Worm (Caenorhabditis elegans): ENCODE data around the gene F07F6.4.

The F07F6.4 gene

DNA sequence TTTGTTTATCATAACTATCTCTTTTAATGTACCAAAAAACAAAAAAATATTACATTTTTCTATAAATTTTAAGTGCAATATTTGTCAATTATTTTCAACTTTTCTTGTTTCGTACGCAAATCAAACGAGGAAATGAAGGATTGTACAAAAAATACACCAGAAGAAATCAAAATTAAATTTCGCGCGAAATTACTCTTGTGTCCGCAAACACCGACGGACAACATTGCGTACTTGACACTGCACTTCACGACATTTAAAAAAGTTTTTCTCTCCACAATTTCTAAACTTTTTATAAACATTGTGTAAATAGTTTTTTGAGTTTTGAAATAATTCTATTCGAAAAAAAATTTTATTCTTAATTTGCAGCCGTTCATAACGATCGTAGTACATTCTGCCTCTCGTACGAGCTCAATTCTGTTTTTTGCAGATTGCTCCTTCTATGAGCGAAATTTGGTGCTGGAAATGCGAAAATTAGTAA, 44.6 kb upstream of the F07F6.4 start, which contains the start of gene mrps-16:
mrps-16 (plus strand) TSS at position 428 of the 478 bp plus-strand sequence.
- 0 out of 2 replicates have a peak, but pooled peaks have one; percentile 19 for TF ChIP-seq pbrm-1 (GFP tag; IDR thresholded peaks at IDR 0.05)
- TF ChIP-seq sea-2 (GFP tag; IDR thresholded peaks at IDR 0.05), result no peak
- TF ChIP-seq madf-6 (GFP tag; IDR thresholded peaks at IDR 0.05), result peak; percentile 83
- no peak for TF ChIP-seq ceh-40 (GFP tag; IDR thresholded peaks at IDR 0.05)
- peak; percentile 71 for TF ChIP-seq dpl-1 (GFP tag; optimal IDR thresholded peaks at IDR 0.05)
- TF ChIP-seq T26A5.8 (tag; optimal IDR thresholded peaks at IDR 0.05), result no peak
- peak; percentile 55; the same call in 1 of the 2 replicates for TF ChIP-seq D2030.7 (GFP tag; IDR thresholded peaks at IDR 0.05)
- peak; percentile 30 for TF ChIP-seq snpc-1.3 (tag; optimal IDR thresholded peaks at IDR 0.05; ENCODE audit: insufficient read depth)
- no peak for TF ChIP-seq cebp-1 (GFP tag; IDR thresholded peaks at IDR 0.05)
- TF ChIP-seq cebp-1 (tag; optimal IDR thresholded peaks at IDR 0.05), result peak; percentile 28
- no peak for TF ChIP-seq egl-44 (GFP tag; IDR thresholded peaks at IDR 0.05)
- 0 out of 2 replicates have a peak, but pooled peaks have one; percentile 50 for TF ChIP-seq madf-3 (GFP tag; IDR thresholded peaks at IDR 0.05)
- TF ChIP-seq madf-8 (GFP tag; conservative IDR thresholded peaks at IDR 0.05), result peak; percentile 43
- TF ChIP-seq lin-40 (tag; optimal IDR thresholded peaks at IDR 0.05), result peak; percentile 23
- peak; percentile 85 for TF ChIP-seq efl-1 (GFP tag; optimal IDR thresholded peaks at IDR 0.05)
- TF ChIP-seq lin-35 (GFP tag; optimal IDR thresholded peaks at IDR 0.05), result peak in 2 of 3 experiments; percentile 27 to 91
- 0 out of 2 replicates have a peak, but pooled peaks have one; percentile 17 for TF ChIP-seq ceh-91 (GFP tag; IDR thresholded peaks at IDR 0.05)
- peak; percentile 42 for TF ChIP-seq F33H1.4 (GFP tag; IDR thresholded peaks at IDR 0.05)
- TF ChIP-seq snpc-3.4 (tag; optimal IDR thresholded peaks at IDR 0.05), result no peak
- TF ChIP-seq somi-1 (GFP tag; optimal IDR thresholded peaks at IDR 0.05), result no peak
- TF ChIP-seq xnd-1 (tag; optimal IDR thresholded peaks at IDR 0.05), result peak; percentile 18
- TF ChIP-seq lsl-1 (GFP tag; optimal IDR thresholded peaks at IDR 0.05), result peak; percentile 40
- TF ChIP-seq hmg-1.2 (GFP tag; IDR thresholded peaks at IDR 0.05), result peak; percentile 31; the same call in 1 of the 2 replicates
- TF ChIP-seq mcd-1 (GFP tag; IDR thresholded peaks at IDR 0.05), result peak; percentile 26; the same call in 1 of the 2 replicates
- TF ChIP-seq lin-54 (GFP tag; optimal IDR thresholded peaks at IDR 0.05), result peak; percentile 87
- TF ChIP-seq nfya-1 (tag; optimal IDR thresholded peaks at IDR 0.05; ENCODE audit: borderline replicate concordance, insufficient read depth), result no peak
- peak; percentile 25 for TF ChIP-seq tbp1 (GFP tag; optimal IDR thresholded peaks at IDR 0.05)
- TF ChIP-seq snpc-1.1 (tag; optimal IDR thresholded peaks at IDR 0.05; ENCODE audit: insufficient read depth), result peak; percentile 17
- peak; percentile 17 for TF ChIP-seq snpc-4 (GFP tag; optimal IDR thresholded peaks at IDR 0.05)
- TF ChIP-seq snpc-4 (tag; optimal IDR thresholded peaks at IDR 0.05), result peak in 2 of 4 experiments; percentile 23 to 50
- peak; percentile 54 for TF ChIP-seq ZK185.1 (tag; optimal IDR thresholded peaks at IDR 0.05; ENCODE audit: poor library complexity, severe bottlenecking)

DNA sequence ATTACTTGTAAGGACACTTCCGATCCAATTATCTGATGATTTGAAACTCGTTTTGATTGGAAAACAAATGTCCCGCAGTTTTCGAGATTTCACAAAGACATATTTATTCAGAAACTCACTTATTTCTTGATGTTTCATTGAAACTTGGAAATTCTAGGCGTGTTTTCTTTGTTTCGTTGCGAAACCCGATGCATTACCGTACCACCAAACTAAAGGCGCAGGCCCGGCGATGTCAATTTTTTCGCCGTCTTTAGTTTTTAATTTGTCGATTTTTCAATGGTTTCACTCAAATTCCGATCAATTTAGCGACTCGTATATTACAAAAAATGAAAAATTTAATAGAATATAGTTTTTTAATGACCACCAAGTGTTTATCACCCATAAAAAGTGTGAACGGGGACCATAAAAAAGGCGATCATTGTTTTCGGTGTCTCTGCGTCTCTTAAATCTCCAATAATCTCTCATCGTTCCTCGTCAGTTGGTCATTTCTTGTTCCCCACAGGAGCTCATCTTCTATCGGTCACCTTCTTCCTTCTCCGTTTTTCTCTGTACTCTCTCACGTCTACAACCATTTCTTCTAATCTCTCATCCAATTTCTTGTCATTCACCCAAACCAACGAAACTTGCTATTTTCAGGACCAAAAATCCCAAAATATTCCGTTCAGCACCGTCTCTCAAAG, 36.5 kb upstream of the F07F6.4 start, which contains the start of gene clr-1:
clr-1 (plus strand) TSS at position 630 of the 680 bp plus-strand sequence.
- TF ChIP-seq snpc-1.3 (tag; optimal IDR thresholded peaks at IDR 0.05; ENCODE audit: insufficient read depth) (peak; percentile 24), F33H1.4 (GFP tag; IDR thresholded peaks at IDR 0.05) (peak; percentile 89), efl-1 (GFP tag; optimal IDR thresholded peaks at IDR 0.05) (peak; percentile 6), snpc-3.4 (tag; optimal IDR thresholded peaks at IDR 0.05) (no peak), Y67H2A.10 (GFP tag; conservative IDR thresholded peaks at IDR 0.05) (no peak), ceh-91 (GFP tag; IDR thresholded peaks at IDR 0.05) (peak; percentile 79), rpc-1 (optimal IDR thresholded peaks at IDR 0.05) (no peak), rpc-1 (tag; optimal IDR thresholded peaks at IDR 0.05) (no peak), nhr-120 (GFP tag; IDR thresholded peaks at IDR 0.05) (no peak), ceh-58 (GFP tag; IDR thresholded peaks at IDR 0.05) (no peak), hmg-1.2 (GFP tag; IDR thresholded peaks at IDR 0.05) (peak; percentile 49; the same call in 1 of the 2 replicates), nfya-2 (GFP tag; IDR thresholded peaks at IDR 0.05) (no peak), tbx-9 (tag; optimal IDR thresholded peaks at IDR 0.05; ENCODE audit: borderline replicate concordance) (no peak), lir-1 (GFP tag; conservative IDR thresholded peaks at IDR 0.05) (no peak), snpc-4 (GFP tag; optimal IDR thresholded peaks at IDR 0.05) (no peak), snpc-4 (tag; optimal IDR thresholded peaks at IDR 0.05) (no peak), madf-6 (GFP tag; IDR thresholded peaks at IDR 0.05) (peak; percentile 94), lsl-1 (GFP tag; optimal IDR thresholded peaks at IDR 0.05) (peak; percentile 94), let-607 (tag; optimal IDR thresholded peaks at IDR 0.05) (no peak), nhr-179 (tag; optimal IDR thresholded peaks at IDR 0.05) (no peak), Y53F4B.3 (GFP tag; IDR thresholded peaks at IDR 0.05) (no peak), nfya-1 (tag; optimal IDR thresholded peaks at IDR 0.05; ENCODE audit: borderline replicate concordance, insufficient read depth) (no peak), C06A6.2 (GFP tag; conservative IDR thresholded peaks at IDR 0.05) (no peak), mxl-1 (tag; optimal IDR thresholded peaks at IDR 0.05) (no peak), xnd-1 (tag; optimal IDR thresholded peaks at IDR 0.05) (peak; percentile 89)
